Worm (Caenorhabditis elegans) whole organism, L4 larva: Measurements from ENCODE around the gene T14B4.8.
A peak's percentile ranks its signal among the peaks of the same experiment; 100 is the strongest.

Experiments
- D1046.2 ChIP-seq: fragments of 200-800 bp; sonication (Bioruptor generic); IDR thresholded peaks from 2 replicates; pipeline ENCODE4 v1.3.6; 2022; ENCODE audit warnings: missing genetic modification characterization, missing compliant biosample characterization
- F26F4.8 ChIP-seq: fragments of 200-800 bp; sonication (Bioruptor generic); conservative IDR thresholded peaks from 2 replicates; pipeline ENCODE4 v1.3.6; 2022; ENCODE audit warnings: missing genetic modification characterization, missing compliant biosample characterization
- F49E8.2 ChIP-seq: sonication (generic microtip); optimal IDR thresholded peaks from 2 replicates; lab custom pipeline; 2016; ENCODE audit warnings: missing compliant biosample characterization, mild to moderate bottlenecking, missing genetic modification characterization, borderline replicate concordance
- R02D3.7 ChIP-seq: fragments of 150-350 bp; sonication (generic microtip); optimal IDR thresholded peaks from 3 replicates; lab custom pipeline; 2014; ENCODE audit warnings: missing biosample characterization, missing genetic modification characterization
- T20F7.1 ChIP-seq: fragments of 200-800 bp; sonication (Bioruptor generic); optimal IDR thresholded peaks from 2 replicates; lab custom pipeline; 2018; ENCODE audit warnings: mild to moderate bottlenecking, missing genetic modification characterization, missing compliant biosample characterization
- Y5F2A.4 ChIP-seq: fragments of 200-800 bp; sonication (Bioruptor generic); optimal IDR thresholded peaks from 2 replicates; lab custom pipeline; 2018; ENCODE audit warnings: mild to moderate bottlenecking, missing genetic modification characterization, missing compliant biosample characterization
- aly-2 ChIP-seq: sonication (generic microtip); optimal IDR thresholded peaks from 2 replicates; lab custom pipeline; 2018; ENCODE audit warnings: missing biosample characterization, missing genetic modification characterization
- ama-1 ChIP-seq: fragments of 150-350 bp; optimal IDR thresholded peaks from 2 replicates; lab custom pipeline; 2014; ENCODE audit warnings: inconsistent platforms, mixed read lengths
- ceh-20 ChIP-seq: fragments of 200-800 bp; sonication (Bioruptor generic); IDR thresholded peaks from 2 replicates; pipeline ENCODE4 v1.3.6; 2022; ENCODE audit warnings: missing genetic modification reagents, missing genetic modification characterization, missing compliant biosample characterization
- ceh-28 ChIP-seq: fragments of 150-350 bp; optimal IDR thresholded peaks from 2 replicates; lab custom pipeline; 2014; ENCODE audit warnings: missing biosample characterization, missing genetic modification reagents, missing genetic modification characterization
- cey-2 ChIP-seq: sonication (generic microtip); optimal IDR thresholded peaks from 3 replicates; lab custom pipeline; 2017; ENCODE audit warnings: missing genetic modification characterization, mild to moderate bottlenecking, missing compliant biosample characterization, antibody characterized with exemption, borderline replicate concordance; ENCODE audit not compliant: insufficient read depth
- ctbp-1 ChIP-seq: fragments of 200-800 bp; sonication (Bioruptor generic); IDR thresholded peaks from 2 replicates; pipeline ENCODE4 v1.3.6; 2022; ENCODE audit warnings: missing genetic modification reagents, missing genetic modification characterization, missing compliant biosample characterization
- daf-19 ChIP-seq: fragments of 200-800 bp; sonication (Bioruptor generic); conservative IDR thresholded peaks from 2 replicates; pipeline ENCODE4 v1.3.6; 2022; ENCODE audit warnings: missing genetic modification characterization, missing compliant biosample characterization
- daf-8 ChIP-seq: fragments of 200-800 bp; sonication (Bioruptor generic); IDR thresholded peaks from 2 replicates; pipeline ENCODE4 v1.3.6; 2022; ENCODE audit warnings: missing genetic modification characterization, missing compliant biosample characterization
- dmd-9 ChIP-seq: fragments of 200-800 bp; sonication (Bioruptor generic); IDR thresholded peaks from 2 replicates; pipeline ENCODE4 v1.3.6; 2022; ENCODE audit warnings: missing genetic modification reagents, missing genetic modification characterization, missing compliant biosample characterization
- dve-1 ChIP-seq: sonication (generic microtip); optimal IDR thresholded peaks from 2 replicates; lab custom pipeline; 2017; ENCODE audit warnings: antibody characterized with exemption, mild to moderate bottlenecking, missing genetic modification characterization, missing compliant biosample characterization; ENCODE audit not compliant: insufficient read depth
- egl-27 ChIP-seq: sonication (generic microtip); optimal IDR thresholded peaks from 3 replicates; lab custom pipeline; 2017; ENCODE audit warnings: missing biosample characterization, missing genetic modification reagents, missing genetic modification characterization
- fkh-10 ChIP-seq: fragments of 150-350 bp; optimal IDR thresholded peaks from 2 replicates; lab custom pipeline; 2014; ENCODE audit warnings: missing biosample characterization, missing genetic modification reagents, missing genetic modification characterization
- fos-1 ChIP-seq: fragments of 150-350 bp; optimal IDR thresholded peaks from 2 replicates; lab custom pipeline; 2014; ENCODE audit warnings: missing biosample characterization, missing genetic modification characterization
- hlh-30 ChIP-seq: sonication (generic microtip); optimal IDR thresholded peaks from 2 replicates; lab custom pipeline; 2017; ENCODE audit warnings: antibody characterized with exemption, mild to moderate bottlenecking, missing genetic modification characterization, missing compliant biosample characterization; ENCODE audit not compliant: insufficient read depth
- lim-7 ChIP-seq: fragments of 200-800 bp; sonication (Bioruptor generic); IDR thresholded peaks from 2 replicates; pipeline ENCODE4 v1.3.6; 2022; ENCODE audit warnings: missing genetic modification characterization, missing compliant biosample characterization
- lin-13 ChIP-seq: fragments of 150-350 bp; optimal IDR thresholded peaks from 2 replicates; lab custom pipeline; 2014; ENCODE audit warnings: missing biosample characterization, missing genetic modification reagents, missing genetic modification characterization
- lin-39 ChIP-seq: fragments of 150-350 bp; optimal IDR thresholded peaks from 2 replicates; lab custom pipeline; 2014; ENCODE audit warnings: missing biosample characterization, missing genetic modification reagents, missing genetic modification characterization
- lsy-2 ChIP-seq, 2 experiments: fragments of 150-350 bp in 1 of 2; sonication (generic microtip) in 1 of 2; optimal IDR thresholded peaks; 2 replicates each; lab custom pipeline; 2014 to 2017; ENCODE audit warnings: missing biosample characterization in 2 of 2, missing genetic modification characterization in 2 of 2
- mdl-1 ChIP-seq, 2 experiments: fragments of 150-350 bp in 1 of 2; sonication (generic microtip) in 1 of 2; optimal IDR thresholded peaks; 2 replicates each; lab custom pipeline; 2014 to 2017; ENCODE audit warnings: missing biosample characterization in 2 of 2, missing genetic modification characterization in 2 of 2
- mdt-29 ChIP-seq: fragments of 200-800 bp; sonication (Bioruptor generic); IDR thresholded peaks from 2 replicates; pipeline ENCODE4 v1.3.6; 2022; ENCODE audit warnings: missing genetic modification reagents, missing genetic modification characterization, missing compliant biosample characterization
- mxl-2 ChIP-seq: fragments of 200-800 bp; sonication (Bioruptor generic); conservative IDR thresholded peaks from 2 replicates; pipeline ENCODE4 v1.3.6; 2022; ENCODE audit warnings: missing genetic modification reagents, missing genetic modification characterization, missing compliant biosample characterization
- mxl-3 ChIP-seq: fragments of 200-800 bp; sonication (Bioruptor generic); optimal IDR thresholded peaks from 2 replicates; lab custom pipeline; 2018; ENCODE audit warnings: mild to moderate bottlenecking, missing genetic modification characterization, missing compliant biosample characterization
- nhr-11 ChIP-seq: fragments of 150-350 bp; optimal IDR thresholded peaks from 2 replicates; lab custom pipeline; 2014; ENCODE audit warnings: missing biosample characterization, missing genetic modification characterization
- nhr-111 ChIP-seq: fragments of 200-800 bp; sonication (Bioruptor generic); optimal IDR thresholded peaks from 2 replicates; lab custom pipeline; 2018; ENCODE audit warnings: mild to moderate bottlenecking, missing genetic modification characterization, missing compliant biosample characterization
- nhr-237 ChIP-seq: sonication (generic microtip); optimal IDR thresholded peaks from 2 replicates; lab custom pipeline; 2017; ENCODE audit warnings: missing biosample characterization, missing genetic modification characterization
- nhr-28 ChIP-seq: fragments of 150-350 bp; optimal IDR thresholded peaks from 2 replicates; lab custom pipeline; 2014; ENCODE audit warnings: missing biosample characterization, missing genetic modification characterization
- nhr-48 ChIP-seq: sonication (generic microtip); optimal IDR thresholded peaks from 2 replicates; lab custom pipeline; 2016; ENCODE audit warnings: mild to moderate bottlenecking, missing genetic modification characterization, missing compliant biosample characterization
- nhr-77 ChIP-seq: fragments of 150-350 bp; optimal IDR thresholded peaks from 2 replicates; lab custom pipeline; 2014; ENCODE audit warnings: missing biosample characterization, missing genetic modification characterization
- pha-4 ChIP-seq, 2 experiments: fragments of 150-350 bp in 1 of 2; fragments of 200-800 bp in 1 of 2; sonication (Bioruptor generic) in 1 of 2; IDR thresholded peaks in 1 of 2; optimal IDR thresholded peaks in 1 of 2; 2 replicates each; pipeline versions ENCODE4 v1.3.6 to Lab custom; 2014 to 2022; ENCODE audit warnings: missing genetic modification characterization in 2 of 2, missing genetic modification reagents in 2 of 2, missing biosample characterization in 1 of 2, missing compliant biosample characterization in 1 of 2
- rbr-2 ChIP-seq: sonication (generic microtip); optimal IDR thresholded peaks from 2 replicates; lab custom pipeline; 2016; ENCODE audit warnings: missing genotype, missing genetic modification characterization, missing compliant biosample characterization
- saeg-2 ChIP-seq: fragments of 200-800 bp; sonication (Bioruptor generic); IDR thresholded peaks from 2 replicates; pipeline ENCODE4 v1.3.6; 2022; ENCODE audit warnings: missing genetic modification reagents, missing genetic modification characterization, missing compliant biosample characterization
- sdz-12 ChIP-seq: fragments of 200-800 bp; sonication (Bioruptor generic); optimal IDR thresholded peaks from 2 replicates; lab custom pipeline; 2018; ENCODE audit warnings: mild to moderate bottlenecking, missing genetic modification characterization, missing compliant biosample characterization
- snpc-4 ChIP-seq: fragments of 150-350 bp; optimal IDR thresholded peaks from 2 replicates; lab custom pipeline; 2014; ENCODE audit warnings: missing biosample characterization, missing genetic modification characterization
- tag-97 ChIP-seq: fragments of 200-800 bp; sonication (Bioruptor generic); IDR thresholded peaks from 2 replicates; pipeline ENCODE4 v1.3.6; 2022; ENCODE audit warnings: missing genetic modification characterization, missing compliant biosample characterization
- unc-62 ChIP-seq, 3 experiments: fragments of 150-350 bp in 1 of 3; sonication (generic microtip); optimal IDR thresholded peaks in 2 of 3; peaks in 1 of 3; 1 replicate in 1 of 3; 2 replicates in 2 of 3; lab custom pipeline; 2014 to 2017; ENCODE audit warnings: missing biosample characterization in 3 of 3, missing genetic modification characterization in 3 of 3, missing genetic modification reagents in 3 of 3, missing genotype in 1 of 3
- vab-7 ChIP-seq: fragments of 200-800 bp; sonication (Bioruptor generic); IDR thresholded peaks from 2 replicates; pipeline ENCODE4 v1.3.6; 2022; ENCODE audit warnings: missing genetic modification reagents, missing genetic modification characterization, missing compliant biosample characterization
- zfp-2 ChIP-seq: sonication (generic microtip); optimal IDR thresholded peaks from 2 replicates; lab custom pipeline; 2016; ENCODE audit warnings: mild to moderate bottlenecking, missing genetic modification characterization, missing compliant biosample characterization

T14B4.8 gene

ce11 chrII:6707496-6708260 lies 21.5 kb downstream of the T14B4.8 start (continued):
- TF ChIP-seq fos-1 (tag; lab: Kevin White, UChicago): no peak
- no peak for TF ChIP-seq D1046.2 (GFP tag; lab: Robert Waterston, UW)
- TF ChIP-seq tag-97 (GFP tag; lab: Robert Waterston, UW): no peak
- TF ChIP-seq snpc-4 (tag; lab: Kevin White, UChicago): no peak
- TF ChIP-seq mdl-1 (tag; optimal IDR thresholded peaks at IDR 0.05; lab: Kevin White, UChicago): no peak
- TF ChIP-seq sdz-12 (GFP tag; lab: Kevin White, UChicago): no peak
- TF ChIP-seq nhr-48 (tag; lab: Kevin White, UChicago): no peak
- no peak for TF ChIP-seq mdt-29 (GFP tag; lab: Robert Waterston, UW)
- no peak for TF ChIP-seq nhr-77
- no peak for TF ChIP-seq ceh-28 (tag; lab: Kevin White, UChicago)
- TF ChIP-seq lin-39 (tag; lab: Kevin White, UChicago): no peak
- TF ChIP-seq vab-7 (GFP tag; lab: Robert Waterston, UW): no peak
- no peak for TF ChIP-seq T20F7.1 (GFP tag; lab: Kevin White, UChicago)

- TF ChIP-seq F26F4.8 (GFP tag; lab: Robert Waterston, UW) (no peak), ctbp-1 (GFP tag; lab: Robert Waterston, UW) (0 out of 2 replicates have a peak, but pooled peaks have one; percentile 16), R02D3.7 (tag; lab: Kevin White, UChicago) (no peak), vab-7 (GFP tag; lab: Robert Waterston, UW) (no peak), lim-7 (no peak), fkh-10 (peak; percentile 39), dmd-9 (GFP tag; lab: Robert Waterston, UW) (no peak), nhr-237 (no peak), unc-62 (GFP tag; optimal IDR thresholded peaks at IDR 0.05 in 1 of 2; lab: Kevin White, UChicago) (peak in 1 of 2 experiments; percentile 67), unc-62 (tag; optimal IDR thresholded peaks at IDR 0.05; lab: Kevin White, UChicago) (no peak)
Measured at ce11 chrII:6706552-6707091, 22.6 kb downstream of the T14B4.8 start.

DNA sequence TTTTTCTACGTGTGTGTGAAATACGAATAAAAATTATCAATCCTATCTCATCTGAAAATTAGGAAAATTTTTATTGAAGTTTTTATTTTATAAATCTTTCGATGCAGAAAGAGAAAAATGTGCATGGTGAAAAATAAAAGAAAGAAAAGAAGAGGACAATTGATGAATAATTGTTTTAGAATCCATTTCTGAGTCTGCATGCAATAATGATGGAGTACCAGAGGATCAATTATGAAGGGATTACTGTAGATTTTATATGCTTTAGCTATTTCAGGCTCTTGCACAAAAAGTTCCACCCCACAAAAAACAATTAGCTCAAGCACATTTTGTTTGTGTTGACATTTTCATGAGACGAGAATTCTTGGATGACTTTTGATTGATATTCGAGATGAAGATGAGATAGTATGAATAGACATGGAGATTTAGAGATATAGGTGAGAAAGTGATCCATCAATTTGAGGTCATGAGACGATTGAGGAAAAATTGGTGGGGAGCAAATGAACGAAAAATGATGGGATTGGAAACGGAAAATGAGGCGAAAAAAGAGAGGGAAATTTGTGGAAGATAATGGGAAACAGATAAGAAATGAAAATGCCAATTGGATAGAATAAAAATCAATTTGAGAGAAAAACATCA lies 23.5 kb downstream of the T14B4.8 start, which contains the start of gene rpy-1:
Gene rpy-1, minus strand, starts transcription at position 51 of the 636 bp plus-strand sequence.
- no peak for TF ChIP-seq nhr-28 (tag; lab: Kevin White, UChicago)
- TF ChIP-seq zfp-2 (tag; lab: Kevin White, UChicago): no peak
- no peak for TF ChIP-seq snpc-4 (tag; lab: Kevin White, UChicago)
- no peak for TF ChIP-seq sdz-12 (GFP tag; lab: Kevin White, UChicago)
- no peak for TF ChIP-seq daf-8 (GFP tag; lab: Robert Waterston, UW)
- no peak for TF ChIP-seq pha-4 (GFP tag; IDR thresholded peaks at IDR 0.05; lab: Robert Waterston, UW)
- no peak for TF ChIP-seq pha-4 (tag; optimal IDR thresholded peaks at IDR 0.05; lab: Kevin White, UChicago)
- TF ChIP-seq unc-62 (GFP tag; optimal IDR thresholded peaks at IDR 0.05 in 1 of 2; lab: Kevin White, UChicago): peak in 1 of 2 experiments; percentile 97
- TF ChIP-seq unc-62 (tag; optimal IDR thresholded peaks at IDR 0.05; lab: Kevin White, UChicago): no peak
- no peak for TF ChIP-seq rbr-2
- TF ChIP-seq ceh-20 (GFP tag; lab: Robert Waterston, UW): 0 out of 2 replicates have a peak, but pooled peaks have one; percentile 28
- TF ChIP-seq nhr-11 (tag; lab: Kevin White, UChicago): peak; percentile 43
- TF ChIP-seq daf-19 (GFP tag; lab: Robert Waterston, UW): no peak
- no peak for TF ChIP-seq nhr-77
- no peak for TF ChIP-seq D1046.2 (GFP tag; lab: Robert Waterston, UW)
- peak in 1 of 2 experiments; percentile 29 for TF ChIP-seq lsy-2 (tag; optimal IDR thresholded peaks at IDR 0.05; lab: Kevin White, UChicago)
- no peak for TF ChIP-seq mxl-2
- TF ChIP-seq ama-1 (lab: Kevin White, UChicago): no peak
- no peak for TF ChIP-seq lin-13 (GFP tag; lab: Kevin White, UChicago)
- no peak for TF ChIP-seq saeg-2
- no peak for TF ChIP-seq aly-2 (tag; lab: Kevin White, UChicago)
- no peak for TF ChIP-seq dve-1 (tag; lab: Kevin White, UChicago)
- TF ChIP-seq egl-27 (tag; lab: Kevin White, UChicago): no peak
- no peak for TF ChIP-seq mxl-3 (GFP tag; lab: Kevin White, UChicago)
- TF ChIP-seq hlh-30 (tag; lab: Kevin White, UChicago): peak; percentile 20
- TF ChIP-seq F49E8.2 (tag; lab: Kevin White, UChicago): no peak
- no peak for TF ChIP-seq nhr-111 (GFP tag; lab: Kevin White, UChicago)
- no peak for TF ChIP-seq Y5F2A.4 (GFP tag; lab: Kevin White, UChicago)
- TF ChIP-seq cey-2: no peak
